Worm (Caenorhabditis elegans): Measurements from ENCODE around the gene srz-100.

The srz-100 gene

ce11 chrV:16695499-16695898 lies 36.2 kb upstream of the srz-100 start:
- TF ChIP-seq tbx-11 (GFP tag; IDR thresholded peaks at IDR 0.05), result no peak
- no peak for TF ChIP-seq hmbx-1 (tag; optimal IDR thresholded peaks at IDR 0.05)
- TF ChIP-seq ceh-36 (tag; optimal IDR thresholded peaks at IDR 0.05), result no peak
- TF ChIP-seq scrt-1 (GFP tag; IDR thresholded peaks at IDR 0.05), result no peak
- no peak for TF ChIP-seq flt-1 (GFP tag; IDR thresholded peaks at IDR 0.05)
- TF ChIP-seq ceh-13 (GFP tag; optimal IDR thresholded peaks at IDR 0.05), result no peak
- TF ChIP-seq hnd-1 (tag; optimal IDR thresholded peaks at IDR 0.05), result no peak
- TF ChIP-seq F13C5.2 (tag; optimal IDR thresholded peaks at IDR 0.05), result no peak
- no peak for TF ChIP-seq pes-1 (GFP tag; IDR thresholded peaks at IDR 0.05)
- no peak for TF ChIP-seq ets-7 (tag; optimal IDR thresholded peaks at IDR 0.05)
- TF ChIP-seq B0310.2 (tag; optimal IDR thresholded peaks at IDR 0.05), result no peak

- TF ChIP-seq scrt-1 (GFP tag; IDR thresholded peaks at IDR 0.05) (no peak), ceh-13 (GFP tag; optimal IDR thresholded peaks at IDR 0.05) (no peak), hmg-4 (GFP tag; optimal IDR thresholded peaks at IDR 0.05) (no peak)
Measured at ce11 chrV:16697178-16697577, 34.5 kb upstream of the srz-100 start, which contains the start of gene srw-41. Gene srw-41 (plus strand): TSS chrV:16697478.

- TF ChIP-seq hnd-1 (tag; optimal IDR thresholded peaks at IDR 0.05) (peak; percentile 63), pes-1 (GFP tag; IDR thresholded peaks at IDR 0.05) (no peak; the same call in 1 of the 2 replicates), tbx-11 (GFP tag; IDR thresholded peaks at IDR 0.05) (peak; percentile 68), hmbx-1 (tag; optimal IDR thresholded peaks at IDR 0.05) (peak; percentile 71), ceh-36 (tag; optimal IDR thresholded peaks at IDR 0.05) (peak; percentile 51), ceh-13 (GFP tag; optimal IDR thresholded peaks at IDR 0.05) (no peak)
Measured at ce11 chrV:16699752-16700259, 31.9 kb upstream of the srz-100 start, which contains the start of gene Y70C5C.1. Gene Y70C5C.1 (plus strand): TSS chrV:16700209.

- no peak for TF ChIP-seq hnd-1 (tag; optimal IDR thresholded peaks at IDR 0.05)
Measured at ce11 chrV:16706549-16706948, 25.2 kb upstream of the srz-100 start, which contains the start of gene clec-9. Gene clec-9 (minus strand): TSS chrV:16706649.

ce11 chrV:16713797-16714196 lies 17.9 kb upstream of the srz-100 start:
- no peak for TF ChIP-seq tbx-37 (GFP tag; conservative IDR thresholded peaks at IDR 0.05)
- TF ChIP-seq aly-1 (tag; optimal IDR thresholded peaks at IDR 0.05), result no peak
- TF ChIP-seq tra-4 (tag; optimal IDR thresholded peaks at IDR 0.05), result no peak
- no peak for TF ChIP-seq flt-1 (GFP tag; IDR thresholded peaks at IDR 0.05)
- TF ChIP-seq B0310.2 (tag; optimal IDR thresholded peaks at IDR 0.05), result no peak

ce11 chrV:16716574-16716973 lies 15.1 kb upstream of the srz-100 start, which contains the start of gene srh-137:
Gene srh-137 (minus strand): TSS chrV:16716674.
- no peak for TF ChIP-seq pes-1 (GFP tag; IDR thresholded peaks at IDR 0.05)
- TF ChIP-seq scrt-1 (GFP tag; IDR thresholded peaks at IDR 0.05), result no peak
- TF ChIP-seq hmg-4 (GFP tag; optimal IDR thresholded peaks at IDR 0.05), result no peak
- TF ChIP-seq hmbx-1 (tag; optimal IDR thresholded peaks at IDR 0.05), result no peak
- no peak for TF ChIP-seq tbx-37 (GFP tag; conservative IDR thresholded peaks at IDR 0.05)
- TF ChIP-seq ceh-13 (GFP tag; optimal IDR thresholded peaks at IDR 0.05), result no peak
- TF ChIP-seq hnd-1 (tag; optimal IDR thresholded peaks at IDR 0.05), result no peak
- no peak for TF ChIP-seq ceh-36 (tag; optimal IDR thresholded peaks at IDR 0.05)
- no peak for TF ChIP-seq ets-7 (tag; optimal IDR thresholded peaks at IDR 0.05)
- no peak for TF ChIP-seq tra-4 (tag; optimal IDR thresholded peaks at IDR 0.05)
- TF ChIP-seq sea-1 (GFP tag; conservative IDR thresholded peaks at IDR 0.05), result no peak
- no peak for TF ChIP-seq ama-1 (optimal IDR thresholded peaks at IDR 0.05)
- TF ChIP-seq aly-1 (tag; optimal IDR thresholded peaks at IDR 0.05), result no peak

- TF ChIP-seq B0310.2 (tag; optimal IDR thresholded peaks at IDR 0.05) (no peak), ets-7 (tag; optimal IDR thresholded peaks at IDR 0.05) (no peak), ceh-36 (tag; optimal IDR thresholded peaks at IDR 0.05) (no peak), aly-1 (tag; optimal IDR thresholded peaks at IDR 0.05) (no peak), tra-4 (tag; optimal IDR thresholded peaks at IDR 0.05) (no peak), flt-1 (GFP tag; IDR thresholded peaks at IDR 0.05) (no peak)
Measured at ce11 chrV:16723744-16724143, 8.0 kb upstream of the srz-100 start, which contains the start of gene nhr-112. Gene nhr-112 (minus strand): TSS chrV:16723844.

ce11 chrV:16724574-16724973 lies 7.1 kb upstream of the srz-100 start:
- TF ChIP-seq tbx-11 (GFP tag; IDR thresholded peaks at IDR 0.05) (no peak), ama-1 (optimal IDR thresholded peaks at IDR 0.05) (no peak), ceh-13 (GFP tag; optimal IDR thresholded peaks at IDR 0.05) (no peak), hmg-4 (GFP tag; optimal IDR thresholded peaks at IDR 0.05) (no peak), hnd-1 (tag; optimal IDR thresholded peaks at IDR 0.05) (no peak), tbx-37 (GFP tag; conservative IDR thresholded peaks at IDR 0.05) (no peak), F13C5.2 (tag; optimal IDR thresholded peaks at IDR 0.05) (no peak), scrt-1 (GFP tag; IDR thresholded peaks at IDR 0.05) (no peak), aly-1 (tag; optimal IDR thresholded peaks at IDR 0.05) (no peak), B0310.2 (tag; optimal IDR thresholded peaks at IDR 0.05) (no peak), sea-1 (GFP tag; conservative IDR thresholded peaks at IDR 0.05) (no peak), hmbx-1 (tag; optimal IDR thresholded peaks at IDR 0.05) (no peak), ets-7 (tag; optimal IDR thresholded peaks at IDR 0.05) (no peak), flt-1 (GFP tag; IDR thresholded peaks at IDR 0.05) (no peak), pes-1 (GFP tag; IDR thresholded peaks at IDR 0.05) (no peak), tra-4 (tag; optimal IDR thresholded peaks at IDR 0.05) (no peak), ceh-36 (tag; optimal IDR thresholded peaks at IDR 0.05) (no peak)

ce11 chrV:16725955-16726354 lies 5.7 kb upstream of the srz-100 start:
- no peak for TF ChIP-seq hmbx-1 (tag; optimal IDR thresholded peaks at IDR 0.05)
- no peak for TF ChIP-seq B0310.2 (tag; optimal IDR thresholded peaks at IDR 0.05)
- no peak for TF ChIP-seq tbx-11 (GFP tag; IDR thresholded peaks at IDR 0.05)
- no peak for TF ChIP-seq F13C5.2 (tag; optimal IDR thresholded peaks at IDR 0.05)
- TF ChIP-seq hmg-4 (GFP tag; optimal IDR thresholded peaks at IDR 0.05), result no peak
- TF ChIP-seq ceh-13 (GFP tag; optimal IDR thresholded peaks at IDR 0.05), result no peak
- no peak for TF ChIP-seq tbx-37 (GFP tag; conservative IDR thresholded peaks at IDR 0.05)
